Fruit fly (Drosophila melanogaster) whole organism, pupa: Measurements from ENCODE around the gene JIL-1.

Experiments
- CG10348 ChIP-seq: fragments of 200-800 bp; sonication (Bioruptor generic); IDR thresholded peaks from 2 replicates; pipeline ENCODE4 v1.3.6; 2022; ENCODE audit warnings: missing biosample characterization, missing genetic modification characterization
- CG12605 ChIP-seq: fragments of 200-800 bp; sonication (Bioruptor generic); IDR thresholded peaks from 2 replicates; pipeline ENCODE4 v1.3.6; 2022; ENCODE audit warnings: missing biosample characterization, missing genetic modification characterization
- CG13204 ChIP-seq: fragments of 200-800 bp; sonication (Bioruptor generic); optimal IDR thresholded peaks from 2 replicates; lab custom pipeline; 2018; ENCODE audit warnings: missing biosample characterization, mild to moderate bottlenecking, missing genetic modification characterization, moderate library complexity
- CG14655 ChIP-seq: fragments of 200-800 bp; sonication (Bioruptor generic); optimal IDR thresholded peaks from 3 replicates; lab custom pipeline; 2017; ENCODE audit warnings: mild to moderate bottlenecking, missing biosample characterization, missing genetic modification reagents, missing genetic modification characterization
- CG15710 ChIP-seq: fragments of 200-800 bp; sonication (Bioruptor generic); optimal IDR thresholded peaks from 2 replicates; lab custom pipeline; 2018; ENCODE audit warnings: missing biosample characterization, mild to moderate bottlenecking, missing genetic modification characterization, moderate library complexity
- CG17806 ChIP-seq: fragments of 200-800 bp; sonication (Bioruptor generic); optimal IDR thresholded peaks from 2 replicates; lab custom pipeline; 2018; ENCODE audit warnings: missing biosample characterization, mild to moderate bottlenecking, missing genetic modification characterization, moderate library complexity
- CG32121 ChIP-seq: fragments of 200-800 bp; sonication (Bioruptor generic); IDR thresholded peaks from 2 replicates; pipeline ENCODE4 v1.3.6; 2022; ENCODE audit warnings: missing biosample characterization, missing genetic modification characterization
- CG34367 ChIP-seq: fragments of 200-800 bp; sonication (Bioruptor generic); optimal IDR thresholded peaks from 2 replicates; lab custom pipeline; 2018; ENCODE audit warnings: missing biosample characterization, mild to moderate bottlenecking, missing genetic modification characterization
- CG4496 ChIP-seq: fragments of 200-800 bp; sonication (Bioruptor generic); IDR thresholded peaks from 3 replicates; pipeline ENCODE4 v1.3.6; 2022; ENCODE audit warnings: missing biosample characterization, missing genetic modification characterization
- CG8159 ChIP-seq: fragments of 200-800 bp; sonication (Bioruptor generic); optimal IDR thresholded peaks from 3 replicates; lab custom pipeline; 2018; ENCODE audit warnings: missing biosample characterization, mild to moderate bottlenecking, missing genetic modification characterization, moderate library complexity
- CG8301 ChIP-seq: fragments of 200-800 bp; sonication (Bioruptor generic); optimal IDR thresholded peaks from 2 replicates; lab custom pipeline; 2018; ENCODE audit warnings: missing biosample characterization, mild to moderate bottlenecking, missing genetic modification characterization
- CG9948 ChIP-seq: fragments of 200-800 bp; sonication (Bioruptor generic); optimal IDR thresholded peaks from 2 replicates; lab custom pipeline; 2018; ENCODE audit warnings: missing biosample characterization, mild to moderate bottlenecking, missing genetic modification characterization, moderate library complexity
- D1 ChIP-seq: fragments of 200-800 bp; sonication (Bioruptor generic); optimal IDR thresholded peaks from 2 replicates; lab custom pipeline; 2018; ENCODE audit warnings: missing biosample characterization, mild to moderate bottlenecking, missing genetic modification characterization, moderate library complexity
- EcR ChIP-seq: fragments of 200-800 bp; sonication (Bioruptor generic); optimal IDR thresholded peaks from 3 replicates; lab custom pipeline; 2019; ENCODE audit warnings: missing biosample characterization, missing genetic modification characterization, mild to moderate bottlenecking, moderate library complexity, missing genetic modification reagents
- Ets98B ChIP-seq: fragments of 200-800 bp; sonication (Bioruptor generic); IDR thresholded peaks from 2 replicates; pipeline ENCODE4 v1.3.6; 2022; ENCODE audit warnings: missing biosample characterization, missing genetic modification characterization
- Pif1A ChIP-seq: fragments of 200-800 bp; sonication (Bioruptor generic); optimal IDR thresholded peaks from 3 replicates; lab custom pipeline; 2016; ENCODE audit warnings: missing biosample characterization, missing genetic modification characterization
- Pif1B ChIP-seq: fragments of 200-800 bp; sonication (Bioruptor generic); optimal IDR thresholded peaks from 3 replicates; lab custom pipeline; 2016; ENCODE audit warnings: missing biosample characterization, missing genetic modification characterization
- Snoo ChIP-seq: fragments of 200-800 bp; sonication (Bioruptor generic); optimal IDR thresholded peaks from 3 replicates; lab custom pipeline; 2017; ENCODE audit warnings: missing biosample characterization, mild to moderate bottlenecking, missing genetic modification characterization, inconsistent platforms
- fd96Ca ChIP-seq: fragments of 200-800 bp; sonication (Bioruptor generic); IDR thresholded peaks from 3 replicates; pipeline ENCODE4 v1.3.6; 2022; ENCODE audit warnings: missing biosample characterization, missing genetic modification characterization
- gl ChIP-seq: fragments of 200-800 bp; sonication (Bioruptor generic); optimal IDR thresholded peaks from 2 replicates; lab custom pipeline; 2018; ENCODE audit warnings: missing biosample characterization, mild to moderate bottlenecking, missing genetic modification characterization
- rn ChIP-seq: fragments of 200-800 bp; sonication (Bioruptor generic); IDR thresholded peaks from 2 replicates; pipeline ENCODE4 v1.3.6; 2022; ENCODE audit warnings: missing biosample characterization, missing genetic modification characterization

The JIL-1 gene

DNA sequence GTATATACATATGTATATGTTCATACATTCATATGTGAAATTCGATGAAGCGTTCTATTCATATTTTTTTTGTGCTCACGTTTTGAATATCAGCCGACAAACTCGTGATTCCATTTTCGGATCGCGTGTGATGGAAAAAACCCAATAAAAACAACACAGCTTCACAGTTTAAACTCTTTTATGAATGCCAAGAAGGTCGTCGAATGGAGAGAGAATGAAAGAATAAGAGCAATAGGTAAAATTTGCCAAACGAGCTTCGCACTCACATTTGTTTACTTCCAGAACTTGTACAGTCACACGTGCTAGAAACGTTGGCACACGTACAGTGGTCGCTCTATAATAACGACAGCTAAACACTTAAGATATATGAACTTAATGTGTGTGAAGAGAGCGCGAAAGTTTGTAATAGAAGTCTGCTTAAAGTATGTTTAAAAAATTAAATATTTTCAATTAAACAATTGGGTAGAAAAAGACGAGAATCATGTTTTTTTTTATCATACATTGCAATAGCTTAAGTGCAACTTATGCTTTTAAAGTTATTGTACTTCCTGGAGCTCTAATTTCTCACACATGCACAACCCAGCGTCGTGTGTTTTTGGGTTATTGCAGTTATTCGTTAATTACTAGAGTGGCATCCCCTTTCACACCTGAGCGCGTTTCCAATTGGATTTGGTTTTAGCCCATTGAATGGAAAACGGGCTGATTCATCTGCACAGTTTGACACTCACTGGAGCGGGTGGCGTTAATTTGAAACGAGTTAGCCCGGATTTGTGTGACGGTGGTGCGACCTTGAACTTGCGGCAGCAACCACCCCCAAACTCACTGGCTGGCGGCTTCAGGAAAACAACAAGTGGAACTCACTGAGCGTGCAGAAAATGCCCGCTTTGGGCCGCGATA is 32.9 kb upstream of the JIL-1 start:
- TF ChIP-seq CG17806 (tag; lab: Kevin White, UChicago) (no peak), CG34367 (tag; lab: Kevin White, UChicago) (no peak), CG14655 (GFP tag; lab: Kevin White, UChicago) (no peak), fd96Ca (GFP tag; lab: Robert Waterston, UW) (no peak), CG13204 (GFP tag; lab: Kevin White, UChicago) (no peak), Snoo (tag; lab: Kevin White, UChicago) (no peak), CG32121 (GFP tag; lab: Robert Waterston, UW) (no peak), CG9948 (tag; lab: Kevin White, UChicago) (no peak), CG4496 (GFP tag; lab: Robert Waterston, UW) (no peak), D1 (tag; lab: Kevin White, UChicago) (no peak), CG8301 (tag; lab: Kevin White, UChicago) (no peak), gl (tag; lab: Kevin White, UChicago) (no peak), Ets98B (GFP tag; lab: Robert Waterston, UW) (no peak), CG15710 (no peak), CG8159 (tag; lab: Kevin White, UChicago) (no peak), EcR (GFP tag; lab: Kevin White, UChicago) (no peak), Pif1A (GFP tag; lab: Kevin White, UChicago) (no peak), CG10348 (GFP tag; lab: Robert Waterston, UW) (no peak)

DNA sequence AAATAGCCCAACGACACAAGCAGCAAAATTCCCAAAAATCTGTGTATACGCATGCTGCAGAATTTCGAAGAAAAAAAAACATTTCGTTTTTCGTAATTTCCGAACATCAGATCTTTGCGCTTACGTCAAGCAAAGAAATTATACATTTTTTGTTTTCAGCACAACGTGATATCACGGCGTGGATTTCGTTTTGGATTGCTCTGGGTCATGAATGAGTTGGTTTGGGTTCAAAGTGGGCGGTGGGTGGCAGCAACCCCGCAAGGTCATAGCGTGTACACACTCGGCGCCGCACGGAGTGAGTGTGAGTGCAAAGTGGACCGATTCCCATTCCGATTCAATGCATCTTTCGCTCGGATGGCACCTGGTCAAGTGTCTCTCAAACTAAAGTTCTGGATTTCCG is 31.8 kb upstream of the JIL-1 start:
- TF ChIP-seq CG17806 (tag; lab: Kevin White, UChicago) (no peak), D1 (tag; lab: Kevin White, UChicago) (no peak), CG4496 (GFP tag; lab: Robert Waterston, UW) (no peak), EcR (GFP tag; lab: Kevin White, UChicago) (no peak), CG32121 (GFP tag; lab: Robert Waterston, UW) (no peak), Snoo (tag; lab: Kevin White, UChicago) (no peak), CG8301 (tag; lab: Kevin White, UChicago) (no peak), fd96Ca (GFP tag; lab: Robert Waterston, UW) (no peak), Pif1B (GFP tag; lab: Kevin White, UChicago) (no peak), Ets98B (GFP tag; lab: Robert Waterston, UW) (no peak), CG34367 (tag; lab: Kevin White, UChicago) (no peak), CG12605 (no peak), CG9948 (tag; lab: Kevin White, UChicago) (no peak), CG10348 (GFP tag; lab: Robert Waterston, UW) (no peak), CG8159 (tag; lab: Kevin White, UChicago) (no peak)
- TF ChIP-seq, all 21 proteins: peak for 0

dm6 chr3L:11124439-11124838 is 31.4 kb upstream of the JIL-1 start:
- TF ChIP-seq D1 (tag; lab: Kevin White, UChicago): no peak
- peak; percentile 47 for TF ChIP-seq CG14655 (GFP tag; lab: Kevin White, UChicago)
- TF ChIP-seq Ets98B (GFP tag; lab: Robert Waterston, UW): no peak
- no peak for TF ChIP-seq CG15710

DNA sequence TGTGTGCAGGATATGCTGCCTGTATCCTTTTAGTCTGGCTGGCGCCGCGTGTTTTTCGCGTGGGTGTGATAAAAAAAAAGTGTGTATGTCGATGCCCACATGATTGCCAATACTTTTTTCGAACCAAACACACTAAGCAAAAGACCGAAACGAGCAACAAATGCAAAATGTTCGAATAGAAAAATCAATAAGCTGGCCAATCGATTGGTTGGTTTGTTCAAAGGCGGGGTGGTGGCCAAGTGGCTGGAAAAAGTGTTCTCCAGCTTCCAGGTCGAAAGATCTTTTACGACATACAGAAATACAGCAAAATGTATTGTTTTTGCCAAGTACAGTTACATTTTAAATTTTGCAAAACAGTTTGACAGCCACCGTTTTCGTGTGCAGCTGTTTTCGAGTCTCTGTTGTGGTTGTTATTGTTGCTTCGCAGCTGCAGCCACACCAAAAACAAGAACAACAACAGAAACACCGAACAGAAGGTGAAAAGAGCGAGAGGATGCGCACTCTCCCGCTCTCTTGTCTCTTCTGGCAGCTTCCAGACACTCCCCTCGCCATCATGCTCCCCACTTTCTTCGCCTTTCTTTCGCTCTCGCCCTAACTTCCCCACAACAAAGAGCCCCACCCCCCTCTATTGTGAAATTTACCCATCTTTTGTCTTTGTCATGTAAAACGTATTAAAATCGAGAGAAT is 30.7 kb upstream of the JIL-1 start:
- no peak for TF ChIP-seq Pif1B (GFP tag; lab: Kevin White, UChicago)
- 0 out of 3 replicates have a peak, but pooled peaks have one; percentile 11 for TF ChIP-seq CG4496 (GFP tag; lab: Robert Waterston, UW)
- no peak for TF ChIP-seq CG8301 (tag; lab: Kevin White, UChicago)
- TF ChIP-seq CG34367 (tag; lab: Kevin White, UChicago): no peak

DNA sequence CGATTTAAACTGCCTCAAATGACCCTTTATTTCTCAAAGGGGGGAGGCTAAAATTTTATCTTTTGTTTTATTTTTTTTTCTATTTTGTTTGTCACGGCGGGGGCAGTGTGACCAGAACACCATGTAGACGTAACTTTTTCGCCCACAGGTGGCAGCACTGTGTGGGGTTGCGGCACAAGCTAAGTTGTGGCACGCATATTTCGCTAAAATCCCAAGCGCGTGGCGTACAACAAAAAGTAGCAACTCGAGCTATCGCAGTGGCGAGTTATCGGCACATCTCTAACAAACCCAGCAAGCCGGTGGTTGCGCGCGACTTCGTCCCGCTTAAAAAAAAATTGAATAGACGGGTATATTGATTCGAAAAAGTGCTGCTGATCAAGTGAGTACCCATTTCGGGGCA is 30.1 kb upstream of the JIL-1 start, which contains the start of the genes Ufd1 and NaPi-III:
Ufd1 (minus strand) TSS at position 129 of the 400 bp plus-strand sequence.
NaPi-III (plus strand) TSS at position 261 of the 400 bp plus-strand sequence.
- TF ChIP-seq Ets98B (GFP tag; lab: Robert Waterston, UW): peak; percentile 76
- peak; percentile 1 for TF ChIP-seq Pif1A (GFP tag; lab: Kevin White, UChicago)
- peak; percentile 43 for TF ChIP-seq Snoo (tag; lab: Kevin White, UChicago)
- no peak for TF ChIP-seq CG13204 (GFP tag; lab: Kevin White, UChicago)
- no peak for TF ChIP-seq D1 (tag; lab: Kevin White, UChicago)
- TF ChIP-seq CG10348 (GFP tag; lab: Robert Waterston, UW): no peak
- TF ChIP-seq CG14655 (GFP tag; lab: Kevin White, UChicago): no peak
- no peak for TF ChIP-seq CG9948 (tag; lab: Kevin White, UChicago)
- no peak for TF ChIP-seq Pif1B (GFP tag; lab: Kevin White, UChicago)
- 0 out of 3 replicates have a peak, but pooled peaks have one; percentile 24 for TF ChIP-seq fd96Ca (GFP tag; lab: Robert Waterston, UW)
- TF ChIP-seq rn (GFP tag; lab: Robert Waterston, UW): 0 out of 2 replicates have a peak, but pooled peaks have one; percentile 23
- TF ChIP-seq CG15710: peak; percentile 31
- TF ChIP-seq CG34367 (tag; lab: Kevin White, UChicago): no peak
- no peak for TF ChIP-seq CG17806 (tag; lab: Kevin White, UChicago)
- peak; percentile 76 for TF ChIP-seq CG4496 (GFP tag; lab: Robert Waterston, UW)
- peak; percentile 69 for TF ChIP-seq CG32121 (GFP tag; lab: Robert Waterston, UW)
- TF ChIP-seq EcR (GFP tag; lab: Kevin White, UChicago): no peak
- TF ChIP-seq CG12605: no peak
- no peak for TF ChIP-seq CG8301 (tag; lab: Kevin White, UChicago)
- TF ChIP-seq gl (tag; lab: Kevin White, UChicago): no peak
- no peak for TF ChIP-seq CG8159 (tag; lab: Kevin White, UChicago)
- TF ChIP-seq, all 21 proteins: peak for 8
